Worm (Caenorhabditis elegans) whole organism, late embryonic: ENCODE measurements around the gene M162.7.

ENCODE experiments used
- F13H6.1 ChIP-seq: sonication (generic microtip); optimal IDR thresholded peaks from 2 replicates; lab custom pipeline; 2016; ENCODE audit warnings: missing genetic modification characterization, missing compliant biosample characterization
- T23F11.4 ChIP-seq: fragments of 200-800 bp; sonication (Bioruptor generic); optimal IDR thresholded peaks from 2 replicates; lab custom pipeline; 2018; ENCODE audit warnings: mild to moderate bottlenecking, missing genetic modification characterization, missing compliant biosample characterization
- ceh-24 ChIP-seq: sonication (generic microtip); optimal IDR thresholded peaks from 2 replicates; lab custom pipeline; 2016; ENCODE audit warnings: mild to moderate bottlenecking, missing genetic modification characterization, missing compliant biosample characterization
- ceh-9 ChIP-seq: sonication (generic microtip); optimal IDR thresholded peaks from 2 replicates; lab custom pipeline; 2016; ENCODE audit warnings: mild to moderate bottlenecking, missing genetic modification characterization, inconsistent platforms, missing compliant biosample characterization
- elt-2 ChIP-seq: sonication (generic microtip); optimal IDR thresholded peaks from 2 replicates; lab custom pipeline; 2016; ENCODE audit warnings: missing genetic modification reagents, missing genetic modification characterization, missing compliant biosample characterization
- fkh-10 ChIP-seq: fragments of 150-350 bp; optimal IDR thresholded peaks from 2 replicates; lab custom pipeline; 2014; ENCODE audit warnings: missing biosample characterization, missing genetic modification reagents, missing genetic modification characterization
- fkh-6 ChIP-seq: sonication (generic microtip); optimal IDR thresholded peaks from 2 replicates; lab custom pipeline; 2016; ENCODE audit warnings: missing genetic modification characterization, missing compliant biosample characterization
- hlh-8 ChIP-seq: sonication (generic microtip); optimal IDR thresholded peaks from 2 replicates; lab custom pipeline; 2016; ENCODE audit warnings: missing genotype, missing genetic modification characterization, missing compliant biosample characterization
- nhr-11 ChIP-seq: fragments of 150-350 bp; optimal IDR thresholded peaks from 2 replicates; lab custom pipeline; 2014; ENCODE audit warnings: missing biosample characterization, missing genetic modification characterization
- npax-4 ChIP-seq: sonication (generic microtip); optimal IDR thresholded peaks from 2 replicates; lab custom pipeline; 2016; ENCODE audit warnings: missing genetic modification characterization, missing compliant biosample characterization
- pax-1 ChIP-seq: fragments of 150-350 bp; optimal IDR thresholded peaks from 2 replicates; lab custom pipeline; 2014; ENCODE audit warnings: missing biosample characterization, missing genetic modification characterization
- sdc-2 ChIP-seq: sonication (generic microtip); optimal IDR thresholded peaks from 2 replicates; lab custom pipeline; 2016; ENCODE audit warnings: missing genotype, missing genetic modification characterization, missing compliant biosample characterization
- ttx-3 ChIP-seq: sonication (generic microtip); optimal IDR thresholded peaks from 2 replicates; lab custom pipeline; 2016; ENCODE audit warnings: missing genetic modification reagents, missing genetic modification characterization, missing compliant biosample characterization
- unc-3 ChIP-seq, 2 experiments: fragments of 200-800 bp in 1 of 2; sonication (Bioruptor generic) in 1 of 2; sonication (generic microtip) in 1 of 2; conservative IDR thresholded peaks in 1 of 2; optimal IDR thresholded peaks in 1 of 2; 2 replicates each; pipeline versions ENCODE4 v1.3.6 to Lab custom; 2016 to 2022; ENCODE audit warnings: missing compliant biosample characterization in 2 of 2, missing genetic modification characterization in 2 of 2, missing genetic modification reagents in 1 of 2

DNA sequence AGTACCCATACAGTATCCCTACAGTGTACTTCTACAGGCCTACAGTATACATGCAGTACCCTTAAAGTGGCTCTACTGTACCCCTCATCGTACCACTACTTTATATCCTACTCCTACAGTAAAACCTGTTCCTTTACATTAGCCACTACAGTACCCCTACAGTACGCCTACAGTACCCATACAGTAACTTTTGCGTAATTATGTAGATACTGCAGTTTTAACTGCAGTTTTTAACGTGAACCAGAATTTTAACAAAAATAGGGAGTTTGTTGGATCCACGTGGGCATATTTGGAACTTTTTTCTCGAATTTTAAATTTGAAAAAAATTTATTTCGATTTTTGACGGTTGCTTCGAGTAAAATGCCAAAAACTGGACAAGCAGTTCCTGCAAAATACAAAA lies 51.5 kb downstream of the M162.7 start, which contains the start of gene W04E12.4:
- TF ChIP-seq sdc-2 (tag; lab: Kevin White, UChicago) (no peak), pax-1 (tag; lab: Kevin White, UChicago) (no peak), ceh-24 (no peak), elt-2 (no peak), fkh-6 (tag; lab: Kevin White, UChicago) (no peak), ceh-9 (tag; lab: Kevin White, UChicago) (no peak), fkh-10 (GFP tag; lab: Kevin White, UChicago) (no peak), hlh-8 (tag; lab: Kevin White, UChicago) (no peak), F13H6.1 (no peak), nhr-11 (tag; lab: Kevin White, UChicago) (no peak), npax-4 (tag; lab: Kevin White, UChicago) (no peak), T23F11.4 (no peak), ttx-3 (tag; lab: Kevin White, UChicago) (no peak), unc-3 (GFP tag; conservative IDR thresholded peaks at IDR 0.05; lab: Robert Waterston, UW) (no peak), unc-3 (tag; optimal IDR thresholded peaks at IDR 0.05; lab: Kevin White, UChicago) (no peak)
